Worm (Caenorhabditis elegans): ENCODE results near the gene F54A3.2.
"Not testable (repeated sequence)": the region's sequence is repeated elsewhere in the genome, so short reads cannot be mapped to it uniquely, and the experiment has no call there.

ce11 chrII:2232429-2232828 lies 11.0 kb upstream of the F54A3.2 start, which contains the start of gene F54A3.6:
- TF ChIP-seq W03F9.2, dao-5, him-1 (tag; optimal IDR thresholded peaks at IDR 0.05): not testable (repeated sequence)

All from whole organism, L4/young adult.